Fruit fly (Drosophila melanogaster) whole organism, wandering third instar larva: Measurements from ENCODE around the gene Upf2.

Experiments
- Abd-B ChIP-seq: fragments of >200 bp; optimal IDR thresholded peaks from 2 replicates; lab custom pipeline; 2017; ENCODE audit warnings: missing biosample characterization, missing genetic modification characterization
- CG32264 ChIP-seq: fragments of 200-800 bp; sonication (Bioruptor generic); optimal IDR thresholded peaks from 2 replicates; lab custom pipeline; 2016; ENCODE audit warnings: missing biosample characterization, missing genetic modification characterization
- CG9705 ChIP-seq: fragments of 200-800 bp; sonication (Bioruptor generic); optimal IDR thresholded peaks from 2 replicates; lab custom pipeline; 2018; ENCODE audit warnings: missing biosample characterization, mild to moderate bottlenecking, missing genetic modification characterization
- CrebA ChIP-seq: fragments of 200-800 bp; sonication (Bioruptor generic); optimal IDR thresholded peaks from 2 replicates; lab custom pipeline; 2016; ENCODE audit warnings: missing biosample characterization, mild to moderate bottlenecking, missing genetic modification characterization, borderline replicate concordance
- Dfd ChIP-seq: fragments of >200 bp; optimal IDR thresholded peaks from 2 replicates; lab custom pipeline; 2017; ENCODE audit warnings: missing biosample characterization, missing genetic modification characterization
- Dif ChIP-seq: fragments of 200-275, 200-300 bp; sonication (Bioruptor generic); optimal IDR thresholded peaks from 2 replicates; lab custom pipeline; 2018; ENCODE audit warnings: missing biosample characterization, missing genetic modification characterization; ENCODE audit not compliant: partially characterized antibody
- GATAd ChIP-seq: sonication (Bioruptor generic); optimal IDR thresholded peaks from 2 replicates; lab custom pipeline; 2016; ENCODE audit warnings: missing biosample characterization, missing genetic modification characterization
- HLH106 ChIP-seq: fragments of 200-800 bp; optimal IDR thresholded peaks from 3 replicates; lab custom pipeline; 2019; ENCODE audit warnings: missing biosample characterization, mild to moderate bottlenecking, missing genetic modification characterization, moderate library complexity
- Hnf4 ChIP-seq: fragments of 200-800 bp; sonication (Bioruptor generic); optimal IDR thresholded peaks from 2 replicates; lab custom pipeline; 2016; ENCODE audit warnings: missing biosample characterization, mild to moderate bottlenecking, missing genetic modification characterization
- Hr78 ChIP-seq: fragments of >200 bp; optimal IDR thresholded peaks from 2 replicates; lab custom pipeline; 2017; ENCODE audit warnings: missing biosample characterization, missing genetic modification characterization
- Hr83 ChIP-seq: fragments of 200-300 bp; sonication (Bioruptor generic); optimal IDR thresholded peaks from 2 replicates; lab custom pipeline; 2016; ENCODE audit warnings: missing biosample characterization, mild to moderate bottlenecking, missing genetic modification characterization, moderate library complexity; ENCODE audit not compliant: poor library complexity, severe bottlenecking
- Jra ChIP-seq: sonication (Bioruptor generic); optimal IDR thresholded peaks from 2 replicates; lab custom pipeline; 2016; ENCODE audit warnings: missing biosample characterization, missing genetic modification characterization
- Mio ChIP-seq: sonication (Bioruptor generic); optimal IDR thresholded peaks from 2 replicates; lab custom pipeline; 2016; ENCODE audit warnings: missing biosample characterization, missing genetic modification characterization
- Myc ChIP-seq: fragments of >200 bp; optimal IDR thresholded peaks from 2 replicates; lab custom pipeline; 2017
- N ChIP-seq: fragments of >200 bp; optimal IDR thresholded peaks from 2 replicates; lab custom pipeline; 2018; ENCODE audit warnings: missing biosample characterization, missing external identifiers, missing genetic modification characterization
- OdsH ChIP-seq: fragments of 200-800 bp; sonication (Bioruptor generic); optimal IDR thresholded peaks from 2 replicates; lab custom pipeline; 2016; ENCODE audit warnings: missing biosample characterization, mild to moderate bottlenecking, missing genetic modification characterization
- Rel ChIP-seq, 2 experiments: fragments of 200-800 bp; sonication (Bioruptor generic) in 1 of 2; optimal IDR thresholded peaks; 2 replicates in 1 of 2; 3 replicates in 1 of 2; lab custom pipeline; 2016 to 2019; ENCODE audit warnings: mild to moderate bottlenecking in 2 of 2, missing biosample characterization in 2 of 2, missing genetic modification characterization in 2 of 2, moderate library complexity in 1 of 2
- Sp1 ChIP-seq: fragments of 200-800 bp; sonication (Bioruptor generic); optimal IDR thresholded peaks from 3 replicates; lab custom pipeline; 2019; ENCODE audit warnings: missing biosample characterization, mild to moderate bottlenecking, missing genetic modification characterization, moderate library complexity
- Vsx2 ChIP-seq: fragments of 200-300, 225-300 bp; sonication (Bioruptor generic); optimal IDR thresholded peaks from 2 replicates; lab custom pipeline; 2018; ENCODE audit warnings: missing biosample characterization, missing genetic modification characterization; ENCODE audit not compliant: partially characterized antibody
- br ChIP-seq: fragments of 200-800 bp; sonication (Bioruptor generic); optimal IDR thresholded peaks from 2 replicates; lab custom pipeline; 2016; ENCODE audit warnings: missing biosample characterization, missing genetic modification characterization
- brk ChIP-seq: fragments of 200-800 bp; sonication (Bioruptor generic); optimal IDR thresholded peaks from 2 replicates; lab custom pipeline; 2016; ENCODE audit warnings: missing biosample characterization, mild to moderate bottlenecking, missing genetic modification characterization
- dl ChIP-seq, 2 experiments: fragments of 175-275, 200-275 bp in 1 of 2; fragments of 200-275 bp in 1 of 2; sonication (Bioruptor generic); optimal IDR thresholded peaks; lab custom pipeline; 2018; ENCODE audit warnings: mild to moderate bottlenecking in 2 of 2, missing biosample characterization in 2 of 2, missing genetic modification characterization in 2 of 2, moderate library complexity in 2 of 2; ENCODE audit not compliant: partially characterized antibody in 2 of 2, insufficient read depth in 1 of 2
- dmrt93B ChIP-seq: fragments of 200-800 bp; sonication (Bioruptor generic); optimal IDR thresholded peaks from 2 replicates; lab custom pipeline; 2018; ENCODE audit warnings: missing biosample characterization, mild to moderate bottlenecking, missing genetic modification characterization
- dsf ChIP-seq: sonication (Bioruptor generic); optimal IDR thresholded peaks from 2 replicates; lab custom pipeline; 2016; ENCODE audit warnings: missing biosample characterization, missing genetic modification characterization, borderline replicate concordance
- ey ChIP-seq: fragments of 200-800 bp; sonication (Bioruptor generic); optimal IDR thresholded peaks from 2 replicates; lab custom pipeline; 2016; ENCODE audit warnings: missing biosample characterization, missing genetic modification characterization
- foxo ChIP-seq, 2 experiments: fragments of 200-800 bp; sonication (Bioruptor generic); optimal IDR thresholded peaks; 2 replicates in 1 of 2; 3 replicates in 1 of 2; lab custom pipeline; 2016 to 2017; ENCODE audit warnings: missing biosample characterization in 2 of 2, missing genetic modification characterization in 2 of 2
- fru ChIP-seq: fragments of 200-800 bp; sonication (Bioruptor generic); optimal IDR thresholded peaks from 3 replicates; lab custom pipeline; 2016; ENCODE audit warnings: missing biosample characterization, mild to moderate bottlenecking, missing genetic modification characterization
- h ChIP-seq: fragments of 200-800 bp; sonication (Bioruptor generic); optimal IDR thresholded peaks from 3 replicates; lab custom pipeline; 2016; ENCODE audit warnings: missing biosample characterization, mild to moderate bottlenecking, missing genetic modification characterization
- jim ChIP-seq: fragments of 175-275, 200-325 bp; sonication (Bioruptor generic); optimal IDR thresholded peaks from 2 replicates; lab custom pipeline; 2016; ENCODE audit warnings: missing biosample characterization, mild to moderate bottlenecking, missing genetic modification characterization
- lola ChIP-seq: fragments of >200 bp; optimal IDR thresholded peaks from 2 replicates; lab custom pipeline; 2017; ENCODE audit warnings: missing biosample characterization, missing genetic modification characterization
- pan ChIP-seq: fragments of >200 bp; optimal IDR thresholded peaks from 2 replicates; lab custom pipeline; 2017
- psq ChIP-seq: fragments of 200-800 bp; sonication (Bioruptor generic); optimal IDR thresholded peaks from 3 replicates; lab custom pipeline; 2017; ENCODE audit warnings: missing biosample characterization, mild to moderate bottlenecking, missing genetic modification characterization, moderate library complexity
- rgr ChIP-seq: fragments of 200-800 bp; sonication (Bioruptor generic); optimal IDR thresholded peaks from 3 replicates; lab custom pipeline; 2016; ENCODE audit warnings: missing biosample characterization, mild to moderate bottlenecking, missing genetic modification characterization
- sage ChIP-seq: fragments of 200-800 bp; sonication (Bioruptor generic); optimal IDR thresholded peaks from 2 replicates; lab custom pipeline; 2016; ENCODE audit warnings: missing biosample characterization, mild to moderate bottlenecking, missing genetic modification characterization
- sv ChIP-seq: fragments of 200-800 bp; sonication (Bioruptor generic); optimal IDR thresholded peaks from 3 replicates; lab custom pipeline; 2016; ENCODE audit warnings: missing biosample characterization, missing genetic modification characterization
- tai ChIP-seq: sonication (Bioruptor generic); optimal IDR thresholded peaks from 2 replicates; lab custom pipeline; 2016; ENCODE audit warnings: missing biosample characterization, missing genetic modification characterization
- usp ChIP-seq: fragments of >200 bp; optimal IDR thresholded peaks from 2 replicates; lab custom pipeline; 2017; ENCODE audit warnings: missing biosample characterization, missing genetic modification characterization
- woc ChIP-seq: sonication (Bioruptor generic); optimal IDR thresholded peaks from 2 replicates; lab custom pipeline; 2016; ENCODE audit warnings: missing biosample characterization, mild to moderate bottlenecking, missing genetic modification characterization

The Upf2 gene

DNA sequence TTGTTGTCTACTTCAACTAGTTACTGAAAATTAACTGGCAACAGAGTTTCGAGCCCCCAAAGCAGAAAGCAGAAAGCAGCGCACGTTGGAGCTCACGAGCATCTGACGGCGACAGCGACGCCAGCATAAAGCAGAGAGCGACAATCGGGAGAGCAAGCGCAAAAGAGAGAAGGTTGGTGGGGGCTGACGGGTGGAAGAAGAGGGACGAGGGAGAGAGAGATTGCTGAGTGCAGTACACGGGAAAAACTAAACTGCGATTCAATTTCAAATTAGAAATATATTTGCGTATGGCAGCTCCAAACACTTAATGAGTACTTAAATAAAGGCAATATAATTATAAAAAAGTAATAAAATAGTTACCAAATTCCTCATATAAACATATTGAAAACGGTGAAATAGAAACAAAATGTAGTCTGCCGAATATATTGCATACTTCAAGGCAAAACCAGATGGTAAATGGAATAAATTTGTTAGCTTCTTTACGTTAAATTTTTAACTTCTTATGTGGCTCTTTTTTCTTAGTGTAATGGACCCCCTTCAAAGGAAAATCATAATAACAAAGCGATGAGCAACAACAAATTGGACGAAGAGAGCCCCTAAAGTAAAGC, 16.9 kb upstream of the Upf2 start (continued):
- no peak for TF ChIP-seq CrebA (GFP tag; lab: Kevin White, UChicago)
- TF ChIP-seq brk (GFP tag; lab: Kevin White, UChicago), result peak; percentile 81

DNA sequence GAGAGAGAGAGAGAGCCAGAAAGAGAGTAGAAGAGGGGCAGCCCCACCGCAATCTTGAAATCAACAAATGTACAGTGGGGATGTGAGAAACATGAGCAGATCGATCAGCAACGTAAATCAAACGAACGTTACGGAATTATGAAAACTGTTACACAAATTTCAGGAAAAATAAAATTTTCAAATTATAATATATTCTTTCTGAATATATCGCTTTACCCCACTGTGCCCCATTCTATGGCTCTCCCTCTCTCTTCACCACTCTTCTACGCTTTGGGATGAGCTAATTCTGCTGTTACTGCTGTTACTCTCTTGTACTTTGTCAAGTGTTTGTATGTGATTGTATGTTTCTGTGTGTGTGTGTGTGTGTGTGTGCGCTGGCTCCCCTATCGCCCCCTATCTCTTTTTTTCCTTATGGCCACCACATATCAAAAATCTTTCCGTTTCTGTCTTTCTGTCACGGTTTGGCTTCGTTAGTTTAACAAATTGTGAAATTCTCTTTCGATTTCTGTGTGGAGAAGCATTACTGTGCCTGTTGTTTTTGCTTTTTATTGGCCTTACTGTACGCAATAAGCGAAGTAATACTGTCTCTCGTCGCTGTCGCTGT, 15.9 kb upstream of the Upf2 start:
- TF ChIP-seq woc (GFP tag; lab: Kevin White, UChicago) (peak; percentile 91), sage (GFP tag; lab: Kevin White, UChicago) (peak; percentile 94), Dfd (GFP tag; lab: Kevin White, UChicago) (peak; percentile 34), sv (GFP tag; lab: Kevin White, UChicago) (peak; percentile 98), usp (GFP tag; lab: Kevin White, UChicago) (no peak), Vsx2 (GFP tag; lab: Kevin White, UChicago) (peak; percentile 17), lola (GFP tag; lab: Kevin White, UChicago) (no peak), Hr83 (peak; percentile 11), psq (GFP tag; lab: Kevin White, UChicago) (peak; percentile 93), Hnf4 (GFP tag; lab: Kevin White, UChicago) (peak; percentile 84), dmrt93B (GFP tag; lab: Kevin White, UChicago) (peak; percentile 88), Jra (GFP tag; lab: Kevin White, UChicago) (peak; percentile 67), CrebA (GFP tag; lab: Kevin White, UChicago) (no peak), N (GFP tag; lab: Kevin White, UChicago) (no peak), Abd-B (GFP tag; lab: Kevin White, UChicago) (no peak), brk (GFP tag; lab: Kevin White, UChicago) (peak; percentile 91), ey (GFP tag; lab: Kevin White, UChicago) (peak; percentile 95), CG9705 (GFP tag; lab: Kevin White, UChicago) (peak; percentile 32), CG32264 (peak; percentile 75), br (GFP tag; lab: Kevin White, UChicago) (peak; percentile 93), h (GFP tag; lab: Kevin White, UChicago) (peak; percentile 97), Mio (GFP tag; lab: Kevin White, UChicago) (no peak), foxo (GFP tag; optimal IDR thresholded peaks at IDR 0.05; lab: Kevin White, UChicago) (peak; percentile 31 to 97), dl (GFP tag; optimal IDR thresholded peaks at IDR 0.05; lab: Kevin White, UChicago; ENCODE audit: insufficient read depth in 1 of 2, partially characterized antibody in 2 of 2) (no peak), GATAd (peak; percentile 56), HLH106 (tag; lab: Kevin White, UChicago) (peak; percentile 91), rgr (GFP tag; lab: Kevin White, UChicago) (peak; percentile 96), tai (peak; percentile 78), Rel (GFP tag; optimal IDR thresholded peaks at IDR 0.05; lab: Kevin White, UChicago) (peak; percentile 88), Rel (tag; optimal IDR thresholded peaks at IDR 0.05; lab: Kevin White, UChicago) (peak; percentile 83), fru (GFP tag; lab: Kevin White, UChicago) (peak; percentile 99), OdsH (GFP tag; lab: Kevin White, UChicago) (peak; percentile 96), Hr78 (no peak), Dif (peak; percentile 66), jim (GFP tag; lab: Kevin White, UChicago) (no peak), Myc (lab: Kevin White, UChicago) (no peak), dsf (GFP tag; lab: Kevin White, UChicago) (peak; percentile 20), Sp1 (GFP tag; lab: Kevin White, UChicago) (peak; percentile 92), pan (no peak)
